Worm (Caenorhabditis elegans): ENCODE data around the gene aqp-11.

DNA sequence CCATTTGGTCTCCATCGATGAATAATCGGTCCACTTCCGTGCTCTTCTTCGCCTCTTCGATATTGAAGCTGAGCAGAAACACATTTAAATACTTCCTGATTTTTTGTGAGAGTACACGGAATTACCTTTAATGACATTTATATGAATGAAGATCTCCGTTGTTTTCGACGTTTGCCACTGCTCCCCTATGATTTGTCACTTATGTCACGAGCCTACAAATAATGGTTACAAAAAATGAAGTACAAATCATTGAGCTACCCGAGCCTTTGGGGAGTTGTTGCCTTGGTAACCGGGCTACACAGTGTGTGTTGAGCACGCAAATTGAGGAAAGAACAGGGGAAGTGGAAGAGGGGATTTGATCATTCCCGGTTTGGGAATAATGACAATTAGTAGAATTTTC lies 13.2 kb downstream of the aqp-11 start, which contains the start of gene dyf-2:
- TF ChIP-seq madf-3 (GFP tag; IDR thresholded peaks at IDR 0.05), result no peak
- no peak for TF ChIP-seq ztf-22 (GFP tag; optimal IDR thresholded peaks at IDR 0.05)
